Fruit fly (Drosophila melanogaster): ENCODE results near the gene CG33322.
A peak's percentile ranks its signal among the peaks of the same experiment; 100 is the strongest.

Gene CG33322

DNA sequence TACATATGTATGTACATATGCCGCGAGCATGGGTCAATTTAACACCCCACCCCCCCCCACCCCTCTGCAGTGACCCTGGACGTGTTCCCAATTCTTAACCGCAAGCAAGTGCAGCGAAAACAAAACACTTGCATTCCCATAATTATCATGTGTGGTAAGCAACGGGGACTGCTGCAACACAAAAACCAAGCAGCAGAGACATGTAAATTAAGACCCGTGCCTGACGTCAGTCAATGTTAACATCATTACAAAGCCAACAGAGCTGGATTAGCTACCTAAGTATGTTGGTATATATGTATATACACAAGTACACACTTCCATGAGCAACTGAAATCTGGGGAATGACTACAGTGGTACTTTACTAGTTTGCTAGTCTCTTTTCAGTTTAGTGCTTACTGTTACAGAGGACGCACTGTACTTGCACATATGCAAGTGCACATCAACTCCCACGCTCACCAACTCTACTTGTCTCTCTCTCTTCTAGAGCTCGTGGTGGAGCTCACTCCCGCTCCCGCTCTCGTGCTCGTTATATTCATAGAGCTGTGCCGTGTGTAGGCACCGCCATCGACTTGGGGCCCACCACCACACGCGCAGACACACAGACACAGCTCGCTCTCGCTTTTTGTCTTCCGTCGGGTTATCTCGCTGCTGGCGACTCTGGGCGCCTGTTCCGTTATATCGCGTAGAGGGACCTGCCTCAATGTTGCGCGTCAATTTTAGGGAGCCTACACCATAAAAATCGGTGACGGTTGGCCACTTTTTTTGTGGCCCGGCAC is 5.4 kb upstream of the CG33322 start (continued):
- TF ChIP-seq usp (GFP tag; optimal IDR thresholded peaks at IDR 0.05): no peak
- no peak for TF ChIP-seq Hr78 (GFP tag; optimal IDR thresholded peaks at IDR 0.05)
- peak; percentile 94 for TF ChIP-seq CG12769 (tag; optimal IDR thresholded peaks at IDR 0.05)
- TF ChIP-seq Hand (GFP tag; optimal IDR thresholded peaks at IDR 0.05): no peak
- TF ChIP-seq danr (GFP tag; IDR thresholded peaks at IDR 0.05): no peak
- TF ChIP-seq CG42726 (GFP tag; IDR thresholded peaks at IDR 0.05; ENCODE audit: partially characterized antibody): no peak
- no peak for TF ChIP-seq p53 (GFP tag; optimal IDR thresholded peaks at IDR 0.05)
- no peak for TF ChIP-seq Dip2 (GFP tag; IDR thresholded peaks at IDR 0.05)
- TF ChIP-seq Lim3 (GFP tag; IDR thresholded peaks at IDR 0.05): no peak
- no peak for TF ChIP-seq mam (GFP tag; optimal IDR thresholded peaks at IDR 0.05)
- peak; percentile 33; the same call in 1 of the 2 replicates for TF ChIP-seq CG17328 (GFP tag; IDR thresholded peaks at IDR 0.05)
- TF ChIP-seq Opbp (GFP tag; IDR thresholded peaks at IDR 0.05; ENCODE audit: partially characterized antibody): peak; percentile 48; the same call in 1 of the 3 replicates
- TF ChIP-seq HmgD (GFP tag; optimal IDR thresholded peaks at IDR 0.05): no peak
- TF ChIP-seq onecut (GFP tag; IDR thresholded peaks at IDR 0.05): peak; percentile 41; the same call in 1 of the 2 replicates
- peak; percentile 87 for TF ChIP-seq sens (GFP tag)
- no peak for TF ChIP-seq CG14050 (GFP tag; IDR thresholded peaks at IDR 0.05)
- no peak for TF ChIP-seq CG3407 (GFP tag; optimal IDR thresholded peaks at IDR 0.05)
- no peak for TF ChIP-seq CG6854 (GFP tag; optimal IDR thresholded peaks at IDR 0.05)
- TF ChIP-seq CG6254 (GFP tag; optimal IDR thresholded peaks at IDR 0.05): no peak
- peak; percentile 22 for TF ChIP-seq CG18599 (GFP tag; optimal IDR thresholded peaks at IDR 0.05)
- no peak for TF ChIP-seq dmrt11E (tag; optimal IDR thresholded peaks at IDR 0.05)
- no peak for TF ChIP-seq aop (GFP tag; IDR thresholded peaks at IDR 0.05)
- no peak; the same call in 2 of the 3 replicates for TF ChIP-seq B-H1 (GFP tag; IDR thresholded peaks at IDR 0.05)
- TF ChIP-seq CG17802 (tag; optimal IDR thresholded peaks at IDR 0.05): peak; percentile 94
- no peak for TF ChIP-seq CTCF (GFP tag; optimal IDR thresholded peaks at IDR 0.05)
- peak; percentile 9 for TF ChIP-seq sd (tag; optimal IDR thresholded peaks at IDR 0.05)
- no peak for TF ChIP-seq CG17186 (GFP tag; optimal IDR thresholded peaks at IDR 0.05)
- TF ChIP-seq pb (GFP tag; optimal IDR thresholded peaks at IDR 0.05): no peak
- TF ChIP-seq da (GFP tag; optimal IDR thresholded peaks at IDR 0.05): no peak
- TF ChIP-seq Asciz (GFP tag; optimal IDR thresholded peaks at IDR 0.05): no peak
- no peak for TF ChIP-seq CG7839 (tag; optimal IDR thresholded peaks at IDR 0.05)
- no peak for TF ChIP-seq Poxn (GFP tag; IDR thresholded peaks at IDR 0.05)
- TF ChIP-seq amos (GFP tag; IDR thresholded peaks at IDR 0.05; ENCODE audit: partially characterized antibody): no peak
- peak; percentile 67 for TF ChIP-seq bbx (GFP tag; IDR thresholded peaks at IDR 0.05; ENCODE audit: partially characterized antibody)
- peak; percentile 40; the same call in 1 of the 3 replicates for TF ChIP-seq CG34422 (GFP tag; IDR thresholded peaks at IDR 0.05)
- TF ChIP-seq Nf-YA (GFP tag; IDR thresholded peaks at IDR 0.05): no peak
- TF ChIP-seq CG3163 (GFP tag; optimal IDR thresholded peaks at IDR 0.05): no peak
- peak; percentile 52; the same call in 2 of the 3 replicates for TF ChIP-seq z (GFP tag; IDR thresholded peaks at IDR 0.05)
- no peak for TF ChIP-seq CrebB (tag; optimal IDR thresholded peaks at IDR 0.05)
- no peak for TF ChIP-seq CG11723 (GFP tag; optimal IDR thresholded peaks at IDR 0.05)
- no peak for TF ChIP-seq TFAM (GFP tag; optimal IDR thresholded peaks at IDR 0.05)
- no peak for TF ChIP-seq prd (optimal IDR thresholded peaks at IDR 0.05)
- TF ChIP-seq prd (GFP tag; IDR thresholded peaks at IDR 0.05): peak; percentile 21; the same call in 1 of the 3 replicates
- TF ChIP-seq CG10267 (tag; optimal IDR thresholded peaks at IDR 0.05): no peak
- peak; percentile 25 for TF ChIP-seq CG2678 (tag; optimal IDR thresholded peaks at IDR 0.05)
- TF ChIP-seq Myb (GFP tag; optimal IDR thresholded peaks at IDR 0.05): no peak
- 0 out of 2 replicates have a peak, but pooled peaks have one; percentile 35 for TF ChIP-seq E2f1 (GFP tag; IDR thresholded peaks at IDR 0.05)
- no peak for TF ChIP-seq CG10654 (GFP tag; optimal IDR thresholded peaks at IDR 0.05)
- TF ChIP-seq yki (optimal IDR thresholded peaks at IDR 0.05): peak; percentile 80
- no peak for TF ChIP-seq GATAe (GFP tag; conservative IDR thresholded peaks at IDR 0.05)
- TF ChIP-seq CG6689 (GFP tag; IDR thresholded peaks at IDR 0.05): no peak

Measured in whole organism, embryonic.